Worm (Caenorhabditis elegans) whole organism, midembryonic: ENCODE measurements around the gene F29A7.6.

Source experiments
- T22C8.4 ChIP-seq: fragments of 200-800 bp; sonication (Bioruptor generic); IDR thresholded peaks from 2 replicates; pipeline ENCODE4 v1.3.6; 2022; ENCODE audit warnings: missing genetic modification characterization, missing compliant biosample characterization
- cog-1 ChIP-seq: sonication (generic microtip); optimal IDR thresholded peaks from 2 replicates; lab custom pipeline; 2016; ENCODE audit warnings: missing genetic modification characterization, missing compliant biosample characterization
- flt-1 ChIP-seq: fragments of 200-800 bp; sonication (Bioruptor generic); IDR thresholded peaks from 2 replicates; pipeline ENCODE4 v1.3.6; 2022; ENCODE audit warnings: missing genetic modification characterization, missing compliant biosample characterization
- klf-2 ChIP-seq: fragments of 200-800 bp; sonication (Bioruptor generic); conservative IDR thresholded peaks from 2 replicates; pipeline ENCODE4 v1.3.6; 2022; ENCODE audit warnings: missing genetic modification reagents, missing genetic modification characterization, missing compliant biosample characterization
- med-1 ChIP-seq: sonication (generic microtip); optimal IDR thresholded peaks from 2 replicates; lab custom pipeline; 2017; ENCODE audit warnings: missing genetic modification characterization, mild to moderate bottlenecking, missing compliant biosample characterization, antibody characterized with exemption, missing genetic modification reagents; ENCODE audit not compliant: insufficient read depth
- ref-1 ChIP-seq: fragments of 200-800 bp; sonication (Bioruptor generic); conservative IDR thresholded peaks from 2 replicates; pipeline ENCODE4 v1.3.6; 2022; ENCODE audit warnings: missing genetic modification reagents, missing genetic modification characterization, missing compliant biosample characterization
- tab-1 ChIP-seq: fragments of 200-800 bp; sonication (Bioruptor generic); IDR thresholded peaks from 2 replicates; pipeline ENCODE4 v1.3.6; 2022; ENCODE audit warnings: missing genetic modification characterization, missing compliant biosample characterization
- ztf-23 ChIP-seq: fragments of 200-800 bp; sonication (Bioruptor generic); IDR thresholded peaks from 2 replicates; pipeline ENCODE4 v1.3.6; 2022; ENCODE audit warnings: missing genetic modification reagents, missing genetic modification characterization, missing compliant biosample characterization
- ztf-29 ChIP-seq: fragments of 200-800 bp; sonication (Bioruptor generic); IDR thresholded peaks from 2 replicates; pipeline ENCODE4 v1.3.6; 2022; ENCODE audit warnings: missing genetic modification reagents, missing genetic modification characterization, missing compliant biosample characterization

Gene F29A7.6

DNA sequence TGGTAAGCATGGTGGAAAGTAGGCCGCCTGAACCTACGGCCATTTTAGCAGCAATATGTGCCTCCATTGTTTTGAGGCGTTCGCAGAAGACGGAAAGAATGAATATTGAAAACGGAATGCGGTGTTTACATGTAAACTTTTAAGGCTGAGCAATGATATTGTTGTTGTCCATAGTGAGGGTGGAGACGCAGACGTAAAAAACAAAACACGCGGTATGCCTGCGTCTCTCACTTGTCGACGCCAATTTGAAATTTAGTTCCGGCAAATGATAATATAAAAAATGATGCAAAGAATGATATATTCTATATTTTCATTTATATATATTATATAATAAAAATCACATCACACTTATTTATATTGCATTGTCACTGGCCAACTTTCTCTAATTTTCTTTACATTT, 44.5 kb downstream of the F29A7.6 start, which contains the start of gene Y47G7B.2:
TSS of gene Y47G7B.2 (minus strand) at position 143 of the 400 bp plus-strand sequence.
- TF ChIP-seq flt-1 (GFP tag; lab: Robert Waterston, UW) = no peak
- TF ChIP-seq med-1 = no peak
- no peak for TF ChIP-seq tab-1 (GFP tag; lab: Robert Waterston, UW)
- no peak for TF ChIP-seq cog-1 (tag; lab: Kevin White, UChicago)
- TF ChIP-seq T22C8.4 (GFP tag; lab: Robert Waterston, UW) = no peak
- no peak for TF ChIP-seq ztf-29
- TF ChIP-seq ztf-23 (GFP tag; lab: Robert Waterston, UW) = no peak
- TF ChIP-seq klf-2 (GFP tag; lab: Robert Waterston, UW) = no peak
- TF ChIP-seq ref-1 (GFP tag; lab: Robert Waterston, UW) = no peak

ce11 chrII:2705200-2705599, 47.2 kb downstream of the F29A7.6 start, which contains the start of gene srh-128:
srh-128 (minus strand) TSS chrII:2705300.
- no peak for TF ChIP-seq flt-1 (GFP tag; lab: Robert Waterston, UW)
- no peak for TF ChIP-seq ztf-29
- no peak for TF ChIP-seq ztf-23 (GFP tag; lab: Robert Waterston, UW)

DNA sequence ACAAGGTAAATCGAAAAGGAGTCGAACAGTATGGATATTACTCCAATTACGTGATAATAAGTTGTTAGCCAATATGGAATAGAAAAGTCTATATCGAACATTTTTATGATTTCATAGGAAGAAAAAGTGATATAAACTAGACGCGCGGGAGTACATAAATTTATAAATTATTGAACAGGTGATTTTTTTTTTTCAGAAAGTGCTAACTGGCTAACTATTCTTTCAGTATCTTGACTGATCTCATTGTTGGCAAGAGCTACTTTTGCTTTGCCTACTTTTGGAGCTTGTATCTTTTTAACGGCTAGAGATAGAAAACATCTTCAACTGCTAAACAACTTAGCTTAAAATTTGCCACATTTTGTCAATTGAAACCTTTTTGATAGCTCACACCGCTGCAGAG, 49.7 kb downstream of the F29A7.6 start, which contains the start of gene sri-60:
TSS of gene sri-60 (minus strand) at position 101 of the 400 bp plus-strand sequence.
- TF ChIP-seq med-1 (no peak), ref-1 (GFP tag; lab: Robert Waterston, UW) (no peak), cog-1 (tag; lab: Kevin White, UChicago) (no peak), ztf-23 (GFP tag; lab: Robert Waterston, UW) (no peak), flt-1 (GFP tag; lab: Robert Waterston, UW) (no peak), ztf-29 (no peak), tab-1 (GFP tag; lab: Robert Waterston, UW) (no peak), T22C8.4 (GFP tag; lab: Robert Waterston, UW) (no peak), klf-2 (GFP tag; lab: Robert Waterston, UW) (no peak)
